Worm (Caenorhabditis elegans): ENCODE results near the gene fbxa-42.

DNA sequence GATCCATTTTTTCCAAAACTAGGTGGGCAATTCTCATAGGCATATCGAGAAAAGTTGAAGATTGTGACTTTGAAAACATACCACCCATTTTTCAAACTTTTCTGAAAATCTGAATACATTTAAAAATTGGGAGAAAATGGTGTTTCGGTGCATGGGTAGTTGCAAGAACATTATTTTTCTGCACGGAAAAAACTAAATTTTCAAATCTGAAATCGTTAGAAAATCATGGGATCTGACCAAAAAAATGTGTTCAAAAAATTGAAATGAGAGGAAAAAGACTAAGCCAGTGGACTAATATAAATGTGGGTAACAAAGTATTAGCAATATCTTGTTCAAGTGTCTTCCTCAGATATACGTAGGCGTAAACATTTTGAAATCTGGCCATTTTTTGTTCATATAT, 2.4 kb downstream of the fbxa-42 start, which contains the start of gene fbxa-43:
- no peak for TF ChIP-seq ces-1 (GFP tag; optimal IDR thresholded peaks at IDR 0.05)
- TF ChIP-seq fkh-10 (GFP tag; optimal IDR thresholded peaks at IDR 0.05) = no peak
- TF ChIP-seq unc-62 (GFP tag; optimal IDR thresholded peaks at IDR 0.05 in 1 of 2) = no peak
- TF ChIP-seq unc-62 (tag; optimal IDR thresholded peaks at IDR 0.05) = no peak
- TF ChIP-seq nhr-41 (GFP tag; IDR thresholded peaks at IDR 0.05) = no peak
- no peak for TF ChIP-seq nhr-237 (tag; optimal IDR thresholded peaks at IDR 0.05)
- no peak for TF ChIP-seq lin-1 (GFP tag; IDR thresholded peaks at IDR 0.05)
- TF ChIP-seq Y75B8A.6 (GFP tag; IDR thresholded peaks at IDR 0.05) = no peak
- no peak for TF ChIP-seq F10B5.3 (tag; optimal IDR thresholded peaks at IDR 0.05)
- TF ChIP-seq ceh-82 (tag; optimal IDR thresholded peaks at IDR 0.05) = no peak
- TF ChIP-seq zag-1 (tag; optimal IDR thresholded peaks at IDR 0.05) = no peak
- TF ChIP-seq nhr-76 (tag; optimal IDR thresholded peaks at IDR 0.05) = no peak
- TF ChIP-seq dpl-1 (GFP tag; optimal IDR thresholded peaks at IDR 0.05) = no peak
- no peak for TF ChIP-seq aly-2 (tag; optimal IDR thresholded peaks at IDR 0.05)
- no peak for TF ChIP-seq mes-2 (tag; optimal IDR thresholded peaks at IDR 0.05; ENCODE audit: poor library complexity, severe bottlenecking)
